Fruit fly (Drosophila melanogaster) whole organism: ENCODE data around the gene CG8750.

ENCODE experiments used
- CG8478 ChIP-seq: fragments of >200 bp; optimal IDR thresholded peaks from 2 replicates; lab custom pipeline; 2018; ENCODE audit warnings: inconsistent platforms
- Dll ChIP-seq: fragments of >200 bp; optimal IDR thresholded peaks from 2 replicates; lab custom pipeline; 2017
- EcR ChIP-seq, 2 experiments: fragments of >200 bp; optimal IDR thresholded peaks; 2 replicates each; lab custom pipeline; 2017; ENCODE audit warnings: missing biosample characterization in 2 of 2, missing genetic modification characterization in 2 of 2, missing genetic modification reagents in 2 of 2
- pan ChIP-seq: fragments of >200 bp; optimal IDR thresholded peaks from 2 replicates; lab custom pipeline; 2017
- psq ChIP-seq: fragments of >200 bp; optimal IDR thresholded peaks from 2 replicates; lab custom pipeline; 2017
- usp ChIP-seq: fragments of >200 bp; optimal IDR thresholded peaks from 2 replicates; lab custom pipeline; 2017; ENCODE audit warnings: missing biosample characterization, missing genetic modification characterization, mixed read lengths

CG8750 gene

dm6 chr3L:13863365-13863775, 20.6 kb upstream of the CG8750 start:
- no peak for TF ChIP-seq usp (GFP tag; lab: Kevin White, UChicago)
- TF ChIP-seq EcR (GFP tag; optimal IDR thresholded peaks at IDR 0.05; lab: Kevin White, UChicago), result no peak
- no peak for TF ChIP-seq pan (lab: Kevin White, UChicago)
- TF ChIP-seq CG8478 (lab: Kevin White, UChicago), result no peak
- no peak for TF ChIP-seq Dll
- no peak for TF ChIP-seq psq

- TF ChIP-seq CG8478 (lab: Kevin White, UChicago) (no peak), usp (GFP tag; lab: Kevin White, UChicago) (no peak), psq (no peak), EcR (GFP tag; optimal IDR thresholded peaks at IDR 0.05; lab: Kevin White, UChicago) (no peak), Dll (no peak), pan (lab: Kevin White, UChicago) (no peak)
Observed at dm6 chr3L:13862403-13862802, 19.6 kb upstream of the CG8750 start.

dm6 chr3L:13859688-13860373, 17.0 kb upstream of the CG8750 start:
- no peak for TF ChIP-seq Dll
- TF ChIP-seq pan (lab: Kevin White, UChicago), result no peak
- TF ChIP-seq CG8478 (lab: Kevin White, UChicago), result no peak
- TF ChIP-seq psq, result no peak
- TF ChIP-seq EcR (GFP tag; optimal IDR thresholded peaks at IDR 0.05; lab: Kevin White, UChicago), result no peak
- TF ChIP-seq usp (GFP tag; lab: Kevin White, UChicago), result no peak

- TF ChIP-seq Dll (no peak), usp (GFP tag; lab: Kevin White, UChicago) (no peak)
Observed at dm6 chr3L:13845754-13846153, 2.9 kb upstream of the CG8750 start, which contains the start of gene Hml. TSS of gene Hml (plus strand) at chr3L:13846054.

dm6 chr3L:13845292-13845691, 2.5 kb upstream of the CG8750 start:
- TF ChIP-seq EcR (GFP tag; optimal IDR thresholded peaks at IDR 0.05; lab: Kevin White, UChicago), result peak; percentile 88 to 94
- no peak for TF ChIP-seq psq

- no peak for TF ChIP-seq psq
- no peak for TF ChIP-seq CG8478 (lab: Kevin White, UChicago)
- TF ChIP-seq EcR (GFP tag; optimal IDR thresholded peaks at IDR 0.05; lab: Kevin White, UChicago), result no peak
- TF ChIP-seq Dll, result no peak
- no peak for TF ChIP-seq usp (GFP tag; lab: Kevin White, UChicago)
- no peak for TF ChIP-seq pan (lab: Kevin White, UChicago)
Observed at dm6 chr3L:13843356-13843755, 539 bp upstream of the CG8750 start, which contains the start of gene Tsp68C. TSS of gene Tsp68C (plus strand) at chr3L:13843656.

dm6 chr3L:13842140-13842539, 677 bp downstream of the CG8750 start, which contains the start of gene CG8757:
TSS of gene CG8757 (minus strand) at chr3L:13842240.
- TF ChIP-seq pan (lab: Kevin White, UChicago) (no peak), usp (GFP tag; lab: Kevin White, UChicago) (no peak), Dll (no peak), psq (no peak), CG8478 (lab: Kevin White, UChicago) (no peak), EcR (GFP tag; optimal IDR thresholded peaks at IDR 0.05; lab: Kevin White, UChicago) (no peak)

- no peak for TF ChIP-seq usp (GFP tag; lab: Kevin White, UChicago)
- TF ChIP-seq Dll, result no peak
- TF ChIP-seq EcR (GFP tag; optimal IDR thresholded peaks at IDR 0.05; lab: Kevin White, UChicago), result no peak
- no peak for TF ChIP-seq CG8478 (lab: Kevin White, UChicago)
- no peak for TF ChIP-seq pan (lab: Kevin White, UChicago)
- TF ChIP-seq psq, result no peak
Observed at dm6 chr3L:13840731-13841130, 2.1 kb downstream of the CG8750 start.

- TF ChIP-seq CG8478 (lab: Kevin White, UChicago) (no peak), usp (GFP tag; lab: Kevin White, UChicago) (no peak), Dll (no peak), psq (no peak), EcR (GFP tag; optimal IDR thresholded peaks at IDR 0.05; lab: Kevin White, UChicago) (no peak), pan (lab: Kevin White, UChicago) (no peak)
Observed at dm6 chr3L:13837456-13837855, 5.4 kb downstream of the CG8750 start, which contains the start of gene CG43184. TSS of gene CG43184 (plus strand) at chr3L:13837756.

- TF ChIP-seq pan (lab: Kevin White, UChicago) (no peak), Dll (no peak), EcR (GFP tag; optimal IDR thresholded peaks at IDR 0.05; lab: Kevin White, UChicago) (no peak), CG8478 (lab: Kevin White, UChicago) (no peak), psq (no peak), usp (GFP tag; lab: Kevin White, UChicago) (no peak)
Observed at dm6 chr3L:13803258-13803657, 39.6 kb downstream of the CG8750 start, which contains the start of gene bru3. TSS of gene bru3 (minus strand) at chr3L:13803400.
